Fruit fly (Drosophila melanogaster) whole organism, wandering third instar larva: ENCODE data around the gene CG32588.

ENCODE experiments used
- CG9705 ChIP-seq: fragments of 200-800 bp; sonication (Bioruptor generic); optimal IDR thresholded peaks from 2 replicates; lab custom pipeline; 2018; ENCODE audit warnings: missing biosample characterization, mild to moderate bottlenecking, missing genetic modification characterization
- Hnf4 ChIP-seq: fragments of 200-800 bp; sonication (Bioruptor generic); optimal IDR thresholded peaks from 2 replicates; lab custom pipeline; 2016; ENCODE audit warnings: missing biosample characterization, mild to moderate bottlenecking, missing genetic modification characterization
- OdsH ChIP-seq: fragments of 200-800 bp; sonication (Bioruptor generic); optimal IDR thresholded peaks from 2 replicates; lab custom pipeline; 2016; ENCODE audit warnings: missing biosample characterization, mild to moderate bottlenecking, missing genetic modification characterization
- Sp1 ChIP-seq: fragments of 200-800 bp; sonication (Bioruptor generic); optimal IDR thresholded peaks from 3 replicates; lab custom pipeline; 2019; ENCODE audit warnings: missing biosample characterization, mild to moderate bottlenecking, missing genetic modification characterization, moderate library complexity

- no peak for TF ChIP-seq OdsH
- TF ChIP-seq Hnf4 (GFP tag; lab: Kevin White, UChicago), result no peak
- no peak for TF ChIP-seq Sp1
- no peak for TF ChIP-seq CG9705 (GFP tag; lab: Kevin White, UChicago)
Measured at dm6 chrX:15206536-15206935, at the start of gene CG32588.
